Worm (Caenorhabditis elegans): ENCODE measurements around the gene frm-8.

The frm-8 gene

DNA sequence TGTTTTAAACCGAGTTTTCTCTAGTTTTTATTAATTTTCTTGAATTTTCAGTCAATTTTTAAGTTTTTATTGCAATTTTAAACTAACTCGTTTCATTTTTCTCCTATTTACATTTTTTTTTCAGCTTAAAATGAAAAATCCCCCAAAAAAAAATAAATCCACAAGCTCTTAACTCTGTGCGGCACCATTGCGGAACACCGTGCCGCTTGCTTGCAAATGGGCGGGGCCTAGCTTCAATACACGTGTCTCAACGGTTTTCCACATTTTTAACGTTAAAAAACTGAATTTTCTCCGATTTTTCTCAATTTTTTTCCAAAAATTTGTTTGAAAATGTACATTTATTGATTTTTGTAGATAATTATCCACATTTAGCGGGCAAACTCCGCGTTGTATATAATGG lies 44.0 kb downstream of the frm-8 start, which contains the start of gene R148.3 (continued):
- TF ChIP-seq fkh-6 (tag; optimal IDR thresholded peaks at IDR 0.05) (peak; percentile 83), pat-9 (tag; optimal IDR thresholded peaks at IDR 0.05) (peak; percentile 75), hlh-8 (tag; optimal IDR thresholded peaks at IDR 0.05) (peak; percentile 75), nfya-1 (tag; optimal IDR thresholded peaks at IDR 0.05) (peak; percentile 79), C08G9.2 (tag; optimal IDR thresholded peaks at IDR 0.05) (peak; percentile 64), madf-2 (tag; optimal IDR thresholded peaks at IDR 0.05) (peak; percentile 64), lin-11 (tag; optimal IDR thresholded peaks at IDR 0.05) (peak; percentile 68), unc-86 (tag; optimal IDR thresholded peaks at IDR 0.05) (peak; percentile 87), ceh-19 (GFP tag; optimal IDR thresholded peaks at IDR 0.05) (peak; percentile 72), K09A11.1 (tag; optimal IDR thresholded peaks at IDR 0.05; ENCODE audit: insufficient read depth) (peak; percentile 88), ceh-34 (tag; optimal IDR thresholded peaks at IDR 0.05) (peak; percentile 74), sox-2 (GFP tag; IDR thresholded peaks at IDR 0.05) (no peak), ama-1 (optimal IDR thresholded peaks at IDR 0.05) (no peak), ceh-2 (tag; optimal IDR thresholded peaks at IDR 0.05) (peak; percentile 77), ceh-31 (tag; optimal IDR thresholded peaks at IDR 0.05) (peak; percentile 69), ceh-30 (tag; optimal IDR thresholded peaks at IDR 0.05) (peak; percentile 6)

ce11 chrIII:3171382-3171781 lies 47.6 kb downstream of the frm-8 start, which contains the start of gene R148.4:
TSS of gene R148.4 (plus strand) at chrIII:3171592.
- no peak for TF ChIP-seq ceh-6 (GFP tag; optimal IDR thresholded peaks at IDR 0.05)
- TF ChIP-seq hlh-15 (tag; optimal IDR thresholded peaks at IDR 0.05), result no peak
- no peak for TF ChIP-seq ztf-16 (tag; optimal IDR thresholded peaks at IDR 0.05)
- no peak for TF ChIP-seq unc-42 (tag; optimal IDR thresholded peaks at IDR 0.05)
- TF ChIP-seq npax-4 (tag; optimal IDR thresholded peaks at IDR 0.05), result no peak
- TF ChIP-seq mec-3 (tag; optimal IDR thresholded peaks at IDR 0.05; ENCODE audit: borderline replicate concordance), result no peak
- no peak for TF ChIP-seq C38D4.7 (GFP tag; optimal IDR thresholded peaks at IDR 0.05)
- TF ChIP-seq ceh-22 (tag; optimal IDR thresholded peaks at IDR 0.05), result no peak
- no peak for TF ChIP-seq sdc-2 (tag; optimal IDR thresholded peaks at IDR 0.05)

- TF ChIP-seq ceh-48 (tag; optimal IDR thresholded peaks at IDR 0.05), result peak; percentile 81
- no peak for TF ChIP-seq nhr-232 (tag; optimal IDR thresholded peaks at IDR 0.05)
- TF ChIP-seq unc-55 (GFP tag; optimal IDR thresholded peaks at IDR 0.05), result no peak
- no peak for TF ChIP-seq dmd-4 (tag; optimal IDR thresholded peaks at IDR 0.05; ENCODE audit: borderline replicate concordance)
Measured at ce11 chrIII:3170538-3170937, 48.4 kb downstream of the frm-8 start.

DNA sequence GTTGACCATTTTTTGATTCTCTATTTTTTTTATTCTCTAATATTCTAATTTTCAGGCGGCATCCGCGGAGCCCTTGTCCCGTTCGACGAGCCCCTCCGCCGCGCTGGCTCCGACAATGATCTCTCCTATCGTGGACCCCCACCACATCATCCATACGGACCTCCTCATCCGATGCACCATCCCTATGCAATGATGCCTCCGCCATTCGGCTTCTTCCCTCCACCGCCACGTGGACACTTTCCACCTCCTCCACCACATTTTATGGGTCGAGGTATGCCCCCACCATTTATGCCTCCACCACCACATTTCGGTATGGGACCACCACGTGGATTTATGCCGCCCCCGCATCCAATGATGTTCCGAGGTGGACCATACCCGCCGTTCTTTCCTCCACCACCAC lies 49.7 kb downstream of the frm-8 start:
- no peak for TF ChIP-seq ceh-14 (tag; optimal IDR thresholded peaks at IDR 0.05)
- no peak for TF ChIP-seq npax-4 (tag; optimal IDR thresholded peaks at IDR 0.05)
- TF ChIP-seq ceh-6 (GFP tag; optimal IDR thresholded peaks at IDR 0.05), result no peak
- TF ChIP-seq C08G9.2 (tag; optimal IDR thresholded peaks at IDR 0.05), result no peak
- TF ChIP-seq sox-4 (tag; optimal IDR thresholded peaks at IDR 0.05), result no peak
- no peak for TF ChIP-seq odd-2 (tag; optimal IDR thresholded peaks at IDR 0.05)

DNA sequence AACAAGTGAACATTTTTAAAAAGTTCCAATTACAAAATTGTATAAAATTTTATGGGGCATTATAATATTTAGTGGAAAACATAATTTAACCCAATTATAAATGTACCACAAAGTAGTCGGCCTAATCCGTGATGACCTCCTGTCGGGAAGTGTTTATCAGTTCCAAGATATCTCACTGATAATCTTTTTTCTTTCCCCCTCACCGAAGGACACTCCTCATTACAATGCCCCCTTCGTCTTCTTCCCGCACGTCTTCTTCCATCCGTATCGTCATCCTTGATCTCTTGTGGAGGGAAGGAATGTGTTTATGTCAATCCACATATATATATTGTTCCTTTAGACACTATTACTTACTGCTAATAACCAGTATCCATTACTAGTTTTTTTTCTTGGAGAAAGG lies 53.6 kb downstream of the frm-8 start, which contains the start of gene R148.5:
Gene R148.5, plus strand, starts transcription at position 331 of the 400 bp plus-strand sequence.
- TF ChIP-seq odd-2 (tag; optimal IDR thresholded peaks at IDR 0.05), result no peak
- no peak for TF ChIP-seq fax-1 (tag; optimal IDR thresholded peaks at IDR 0.05)
- no peak for TF ChIP-seq K09A11.1 (tag; optimal IDR thresholded peaks at IDR 0.05; ENCODE audit: insufficient read depth)
- no peak for TF ChIP-seq elt-2 (tag; optimal IDR thresholded peaks at IDR 0.05)
- TF ChIP-seq ahr-1 (tag; optimal IDR thresholded peaks at IDR 0.05), result no peak
- TF ChIP-seq tbx-2 (tag; optimal IDR thresholded peaks at IDR 0.05), result no peak
- no peak for TF ChIP-seq ceh-45 (GFP tag; IDR thresholded peaks at IDR 0.05)
- no peak for TF ChIP-seq ceh-14 (tag; optimal IDR thresholded peaks at IDR 0.05)

All from whole organism, late embryonic.